Worm (Caenorhabditis elegans) whole organism, late embryonic: ENCODE data around the gene ZC13.10.

Experiments used
- C08G9.2 ChIP-seq: sonication (generic microtip); optimal IDR thresholded peaks from 2 replicates; lab custom pipeline; 2016; ENCODE audit warnings: mild to moderate bottlenecking, missing genetic modification characterization, moderate library complexity, missing compliant biosample characterization
- C38D4.7 ChIP-seq: fragments of 200-800 bp; sonication (Bioruptor generic); optimal IDR thresholded peaks from 2 replicates; lab custom pipeline; 2018; ENCODE audit warnings: mild to moderate bottlenecking, missing genetic modification characterization, moderate library complexity, missing compliant biosample characterization
- F13H6.1 ChIP-seq: sonication (generic microtip); optimal IDR thresholded peaks from 2 replicates; lab custom pipeline; 2016; ENCODE audit warnings: missing genetic modification characterization, missing compliant biosample characterization
- K09A11.1 ChIP-seq: sonication (generic microtip); optimal IDR thresholded peaks from 2 replicates; lab custom pipeline; 2017; ENCODE audit warnings: antibody characterized with exemption, mild to moderate bottlenecking, missing genetic modification characterization, missing compliant biosample characterization; ENCODE audit not compliant: insufficient read depth
- ama-1 ChIP-seq: fragments of 150-350 bp; optimal IDR thresholded peaks from 2 replicates; lab custom pipeline; 2014
- ceh-18 ChIP-seq: sonication (generic microtip); optimal IDR thresholded peaks from 2 replicates; lab custom pipeline; 2016; ENCODE audit warnings: missing genetic modification characterization, missing compliant biosample characterization
- ceh-2 ChIP-seq: sonication (generic microtip); optimal IDR thresholded peaks from 2 replicates; lab custom pipeline; 2016; ENCODE audit warnings: missing genotype, missing genetic modification characterization, missing compliant biosample characterization
- ceh-30 ChIP-seq: fragments of 150-350 bp; optimal IDR thresholded peaks from 2 replicates; lab custom pipeline; 2014; ENCODE audit warnings: missing biosample characterization, missing genetic modification characterization
- ceh-34 ChIP-seq: sonication (generic microtip); optimal IDR thresholded peaks from 2 replicates; lab custom pipeline; 2016; ENCODE audit warnings: mild to moderate bottlenecking, missing genetic modification characterization, missing compliant biosample characterization
- ceh-45 ChIP-seq: fragments of 200-800 bp; sonication (Bioruptor generic); IDR thresholded peaks from 2 replicates; pipeline ENCODE4 v1.3.6; 2022; ENCODE audit warnings: missing genetic modification reagents, missing genetic modification characterization, missing compliant biosample characterization
- ceh-6 ChIP-seq: fragments of 200-800 bp; sonication (Bioruptor generic); optimal IDR thresholded peaks from 2 replicates; lab custom pipeline; 2018; ENCODE audit warnings: mild to moderate bottlenecking, missing genetic modification characterization, missing compliant biosample characterization
- dmd-4 ChIP-seq: sonication (generic microtip); optimal IDR thresholded peaks from 2 replicates; lab custom pipeline; 2016; ENCODE audit warnings: borderline replicate concordance, missing genetic modification characterization, missing compliant biosample characterization
- fax-1 ChIP-seq: sonication (generic microtip); optimal IDR thresholded peaks from 2 replicates; lab custom pipeline; 2016; ENCODE audit warnings: missing genotype, missing genetic modification characterization, missing compliant biosample characterization
- hlh-13 ChIP-seq: fragments of 200-800 bp; sonication (Bioruptor generic); optimal IDR thresholded peaks from 2 replicates; lab custom pipeline; 2018; ENCODE audit warnings: mild to moderate bottlenecking, missing genetic modification characterization, missing compliant biosample characterization
- hlh-15 ChIP-seq: sonication (generic microtip); optimal IDR thresholded peaks from 2 replicates; lab custom pipeline; 2016; ENCODE audit warnings: missing genetic modification characterization, missing compliant biosample characterization
- hlh-8 ChIP-seq: sonication (generic microtip); optimal IDR thresholded peaks from 2 replicates; lab custom pipeline; 2016; ENCODE audit warnings: missing genotype, missing genetic modification characterization, missing compliant biosample characterization
- lin-11 ChIP-seq: fragments of 200-800 bp; sonication (Bioruptor generic); optimal IDR thresholded peaks from 2 replicates; lab custom pipeline; 2018; ENCODE audit warnings: mild to moderate bottlenecking, missing genetic modification characterization, missing compliant biosample characterization
- madf-2 ChIP-seq: sonication (generic microtip); optimal IDR thresholded peaks from 2 replicates; lab custom pipeline; 2017; ENCODE audit warnings: missing genetic modification characterization, missing compliant biosample characterization
- mec-3 ChIP-seq: sonication (generic microtip); optimal IDR thresholded peaks from 2 replicates; lab custom pipeline; 2016; ENCODE audit warnings: borderline replicate concordance, missing genetic modification characterization, missing compliant biosample characterization
- nhr-11 ChIP-seq: fragments of 150-350 bp; optimal IDR thresholded peaks from 2 replicates; lab custom pipeline; 2014; ENCODE audit warnings: missing biosample characterization, missing genetic modification characterization
- nhr-232 ChIP-seq: sonication (generic microtip); optimal IDR thresholded peaks from 2 replicates; lab custom pipeline; 2016; ENCODE audit warnings: missing genetic modification characterization, missing compliant biosample characterization
- pat-9 ChIP-seq: fragments of 200-800 bp; sonication (Bioruptor generic); optimal IDR thresholded peaks from 2 replicates; lab custom pipeline; 2018; ENCODE audit warnings: mild to moderate bottlenecking, missing genetic modification characterization, moderate library complexity, missing compliant biosample characterization
- pax-1 ChIP-seq: fragments of 150-350 bp; optimal IDR thresholded peaks from 2 replicates; lab custom pipeline; 2014; ENCODE audit warnings: missing biosample characterization, missing genetic modification characterization
- pha-2 ChIP-seq: sonication (generic microtip); optimal IDR thresholded peaks from 2 replicates; lab custom pipeline; 2017; ENCODE audit warnings: mild to moderate bottlenecking, missing genetic modification characterization, missing compliant biosample characterization
- pha-4 ChIP-seq: fragments of 150-350 bp; optimal IDR thresholded peaks from 2 replicates; lab custom pipeline; 2018; ENCODE audit warnings: missing biosample characterization, missing genetic modification reagents, missing genetic modification characterization
- sdc-2 ChIP-seq: sonication (generic microtip); optimal IDR thresholded peaks from 2 replicates; lab custom pipeline; 2016; ENCODE audit warnings: missing genotype, missing genetic modification characterization, missing compliant biosample characterization
- syd-9 ChIP-seq: sonication (generic microtip); optimal IDR thresholded peaks from 2 replicates; lab custom pipeline; 2016; ENCODE audit warnings: mild to moderate bottlenecking, missing genetic modification characterization, moderate library complexity, missing compliant biosample characterization
- tbx-2 ChIP-seq: sonication (generic microtip); optimal IDR thresholded peaks from 2 replicates; lab custom pipeline; 2016; ENCODE audit warnings: missing genetic modification characterization, missing compliant biosample characterization
- ttx-3 ChIP-seq: sonication (generic microtip); optimal IDR thresholded peaks from 2 replicates; lab custom pipeline; 2016; ENCODE audit warnings: missing genetic modification reagents, missing genetic modification characterization, missing compliant biosample characterization
- unc-3 ChIP-seq, 2 experiments: fragments of 200-800 bp in 1 of 2; sonication (Bioruptor generic) in 1 of 2; sonication (generic microtip) in 1 of 2; conservative IDR thresholded peaks in 1 of 2; optimal IDR thresholded peaks in 1 of 2; 2 replicates each; pipeline versions ENCODE4 v1.3.6 to Lab custom; 2016 to 2022; ENCODE audit warnings: missing compliant biosample characterization in 2 of 2, missing genetic modification characterization in 2 of 2, missing genetic modification reagents in 1 of 2
- unc-42 ChIP-seq: sonication (generic microtip); optimal IDR thresholded peaks from 2 replicates; lab custom pipeline; 2016; ENCODE audit warnings: missing genotype, missing genetic modification characterization, missing compliant biosample characterization
- unc-55 ChIP-seq: sonication (generic microtip); optimal IDR thresholded peaks from 2 replicates; lab custom pipeline; 2017; ENCODE audit warnings: missing biosample characterization, missing genetic modification reagents, missing genetic modification characterization
- unc-86 ChIP-seq: sonication (generic microtip); optimal IDR thresholded peaks from 2 replicates; lab custom pipeline; 2016; ENCODE audit warnings: missing genetic modification characterization, missing compliant biosample characterization
- zip-5 ChIP-seq: sonication (generic microtip); optimal IDR thresholded peaks from 2 replicates; lab custom pipeline; 2016; ENCODE audit warnings: missing genetic modification characterization, missing compliant biosample characterization
- ztf-16 ChIP-seq: sonication (generic microtip); optimal IDR thresholded peaks from 2 replicates; lab custom pipeline; 2017; ENCODE audit warnings: missing genetic modification characterization, missing compliant biosample characterization

Gene ZC13.10

DNA sequence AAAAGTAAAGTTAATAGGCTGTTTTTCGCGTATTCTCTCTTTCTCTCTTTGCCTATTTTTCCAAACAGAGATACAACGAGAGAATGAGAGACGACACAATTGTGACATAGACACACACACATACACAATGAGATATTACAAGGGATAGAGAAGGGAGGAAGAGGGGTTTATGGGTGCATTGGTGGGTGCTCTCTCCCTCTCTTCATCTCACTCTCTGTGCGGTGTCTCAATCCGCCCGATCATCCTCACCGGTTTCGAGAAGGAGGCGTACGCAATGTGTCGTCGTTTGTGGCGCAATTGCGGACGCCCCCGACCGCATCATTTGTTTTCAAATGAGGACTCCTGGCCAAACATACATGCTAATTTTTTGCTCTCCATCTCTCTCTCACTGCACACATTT lies 47.1 kb upstream of the ZC13.10 start (continued):
- TF ChIP-seq lin-11 (tag; lab: Kevin White, UChicago) (peak; percentile 15), unc-55 (GFP tag; lab: Kevin White, UChicago) (peak; percentile 93), zip-5 (no peak), C38D4.7 (no peak), ceh-2 (peak; percentile 83), unc-42 (tag; lab: Kevin White, UChicago) (peak; percentile 91), ztf-16 (tag; lab: Kevin White, UChicago) (peak; percentile 64), K09A11.1 (tag; lab: Kevin White, UChicago) (peak; percentile 32), hlh-13 (GFP tag; lab: Kevin White, UChicago) (no peak), mec-3 (tag; lab: Kevin White, UChicago) (no peak), hlh-8 (tag; lab: Kevin White, UChicago) (peak; percentile 17), C08G9.2 (peak; percentile 66), ceh-18 (tag; lab: Kevin White, UChicago) (peak; percentile 96), pha-2 (tag; lab: Kevin White, UChicago) (peak; percentile 29), F13H6.1 (tag; lab: Kevin White, UChicago) (peak; percentile 47), pha-4 (tag; lab: Kevin White, UChicago) (no peak), unc-3 (GFP tag; conservative IDR thresholded peaks at IDR 0.05; lab: Robert Waterston, UW) (no peak), unc-3 (tag; optimal IDR thresholded peaks at IDR 0.05; lab: Kevin White, UChicago) (peak; percentile 72), sdc-2 (tag; lab: Kevin White, UChicago) (peak; percentile 90), ttx-3 (tag; lab: Kevin White, UChicago) (peak; percentile 59), ceh-34 (peak; percentile 95), hlh-15 (tag; lab: Kevin White, UChicago) (no peak), fax-1 (peak; percentile 56)

DNA sequence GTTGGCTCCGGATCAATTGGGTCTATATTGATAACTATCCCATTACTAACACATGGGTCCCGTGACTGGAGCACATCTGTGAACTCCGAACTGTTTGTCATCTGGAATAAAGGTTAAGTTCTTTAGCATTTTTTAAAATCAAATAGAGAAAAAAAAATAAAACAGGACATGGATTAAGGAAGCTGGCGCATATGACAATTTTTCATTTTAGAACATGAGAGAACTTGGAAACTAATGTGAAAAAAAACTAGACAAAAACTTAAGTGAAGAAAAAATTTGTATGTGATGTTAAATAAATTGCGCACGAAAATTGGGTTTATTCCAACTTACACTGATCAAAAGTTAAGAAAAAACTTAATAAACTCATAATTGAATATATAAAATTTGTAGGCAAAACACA lies 46.4 kb upstream of the ZC13.10 start, which contains the start of gene sms-2:
TSS of gene sms-2 (minus strand) at position 101 of the 400 bp plus-strand sequence.
- TF ChIP-seq unc-42 (tag; lab: Kevin White, UChicago) = no peak
- TF ChIP-seq nhr-232 (tag; lab: Kevin White, UChicago) = no peak
- no peak for TF ChIP-seq madf-2 (tag; lab: Kevin White, UChicago)
- TF ChIP-seq unc-86 (tag; lab: Kevin White, UChicago) = no peak
- no peak for TF ChIP-seq ceh-30
- no peak for TF ChIP-seq sdc-2 (tag; lab: Kevin White, UChicago)
- TF ChIP-seq hlh-13 (GFP tag; lab: Kevin White, UChicago) = no peak
- no peak for TF ChIP-seq pax-1 (tag; lab: Kevin White, UChicago)
- no peak for TF ChIP-seq nhr-11 (tag; lab: Kevin White, UChicago)

DNA sequence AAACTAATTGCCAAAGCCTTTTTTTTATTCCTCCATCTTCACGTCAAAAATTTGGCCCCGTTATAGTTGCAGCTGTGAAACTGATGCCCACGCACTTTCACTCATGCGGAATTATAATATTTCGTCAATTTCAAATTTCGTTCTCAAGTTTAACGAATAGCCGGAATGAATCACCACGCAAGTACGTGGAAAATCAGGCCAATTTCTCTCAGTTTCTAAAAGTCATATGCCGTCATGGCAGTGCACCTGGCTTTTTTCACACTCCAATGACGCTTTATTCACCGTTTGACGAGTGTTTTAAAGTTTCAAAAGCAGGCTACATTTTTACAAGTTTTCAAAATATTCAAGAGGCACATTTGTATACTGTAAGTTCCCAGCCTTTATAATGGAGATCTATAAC lies 45.5 kb upstream of the ZC13.10 start:
- TF ChIP-seq dmd-4 (tag; lab: Kevin White, UChicago) = no peak
- TF ChIP-seq, all 69 proteins: peak for 0

- no peak for TF ChIP-seq dmd-4 (tag; lab: Kevin White, UChicago)
- TF ChIP-seq mec-3 (tag; lab: Kevin White, UChicago) = no peak
- TF ChIP-seq syd-9 = no peak
- no peak for TF ChIP-seq pat-9 (tag; lab: Kevin White, UChicago)
- TF ChIP-seq tbx-2 = no peak
- no peak for TF ChIP-seq ceh-45
- TF ChIP-seq fax-1 = no peak
- no peak for TF ChIP-seq zip-5
- TF ChIP-seq ama-1 (lab: Kevin White, UChicago) = no peak
- TF ChIP-seq ceh-6 (GFP tag; lab: Kevin White, UChicago) = no peak
Observed at ce11 chrX:945669-946068, 43.3 kb upstream of the ZC13.10 start.
